Worm (Caenorhabditis elegans): ENCODE data around the gene C18D4.3.

ce11 chrV:17531410-17531809 is 1.2 kb downstream of the C18D4.3 start, which contains the start of gene C18D4.4:
- TF ChIP-seq aly-2 (tag; optimal IDR thresholded peaks at IDR 0.05) (no peak), lin-39 (tag; optimal IDR thresholded peaks at IDR 0.05) (no peak), egl-27 (tag; optimal IDR thresholded peaks at IDR 0.05) (no peak), rnt-1 (tag; optimal IDR thresholded peaks at IDR 0.05) (no peak), lsy-2 (tag; optimal IDR thresholded peaks at IDR 0.05) (no peak), vab-15 (tag; optimal IDR thresholded peaks at IDR 0.05) (no peak), ets-5 (GFP tag; IDR thresholded peaks at IDR 0.05) (no peak), ceh-82 (tag; optimal IDR thresholded peaks at IDR 0.05) (no peak), mef-2 (tag; optimal IDR thresholded peaks at IDR 0.05) (no peak), nhr-71 (tag; optimal IDR thresholded peaks at IDR 0.05) (no peak)

Measured in whole organism, L1 larva.